Fruit fly (Drosophila melanogaster) whole organism, embryonic: Measurements from ENCODE around the gene Herc4.

ENCODE experiments used
- Awh ChIP-seq: fragments of 200-800 bp; sonication (Bioruptor generic); IDR thresholded peaks from 2 replicates; pipeline ENCODE4, ENCODE4 v1.3.6; 2022; ENCODE audit warnings: missing biosample characterization, missing genetic modification characterization
- Blimp-1 ChIP-seq: fragments of 200-800 bp; sonication (Bioruptor generic); optimal IDR thresholded peaks from 3 replicates; lab custom pipeline; 2018; ENCODE audit warnings: missing biosample characterization, missing genetic modification characterization, mild to moderate bottlenecking, moderate library complexity, missing genetic modification reagents
- CG10209 ChIP-seq: fragments of 200-800 bp; sonication (Bioruptor generic); optimal IDR thresholded peaks from 3 replicates; lab custom pipeline; 2017; ENCODE audit warnings: missing biosample characterization, mild to moderate bottlenecking, missing genetic modification characterization, missing genetic modification reagents
- CG1647 ChIP-seq: fragments of 200-800 bp; sonication (Bioruptor generic); optimal IDR thresholded peaks from 3 replicates; lab custom pipeline; 2016; ENCODE audit warnings: missing biosample characterization, missing genetic modification characterization
- CG17186 ChIP-seq: fragments of 200-800 bp; sonication (Bioruptor generic); optimal IDR thresholded peaks from 3 replicates; lab custom pipeline; 2017; ENCODE audit warnings: missing biosample characterization, missing genetic modification reagents, missing genetic modification characterization
- CG18476 ChIP-seq: fragments of 200-800 bp; sonication (Bioruptor generic); optimal IDR thresholded peaks from 2 replicates; lab custom pipeline; 2016; ENCODE audit warnings: missing biosample characterization, mild to moderate bottlenecking, missing genetic modification characterization
- CG18599 ChIP-seq: fragments of 200-800 bp; sonication (Bioruptor generic); optimal IDR thresholded peaks from 3 replicates; lab custom pipeline; 2017; ENCODE audit warnings: missing biosample characterization, missing genetic modification characterization, mild to moderate bottlenecking, moderate library complexity, missing genetic modification reagents
- CG2120 ChIP-seq: fragments of 200-800 bp; sonication (Bioruptor generic); optimal IDR thresholded peaks from 3 replicates; lab custom pipeline; 2016; ENCODE audit warnings: missing biosample characterization, missing genetic modification characterization
- CG30431 ChIP-seq: fragments of 200-800 bp; sonication (Bioruptor generic); optimal IDR thresholded peaks from 2 replicates; lab custom pipeline; 2017; ENCODE audit warnings: missing biosample characterization, missing genetic modification characterization
- CG3163 ChIP-seq: fragments of 200-800 bp; sonication (Bioruptor generic); optimal IDR thresholded peaks from 3 replicates; lab custom pipeline; 2016; ENCODE audit warnings: missing biosample characterization, missing genetic modification characterization
- CG43689 ChIP-seq: fragments of 200-800 bp; sonication (Bioruptor generic); IDR thresholded peaks from 2 replicates; pipeline ENCODE4 v1.3.6; 2022; ENCODE audit warnings: missing biosample characterization, missing genetic modification characterization
- CG4617 ChIP-seq: fragments of 200-800 bp; sonication (Bioruptor generic); optimal IDR thresholded peaks from 3 replicates; lab custom pipeline; 2016; ENCODE audit warnings: missing biosample characterization, missing genetic modification characterization, borderline replicate concordance
- CG4707 ChIP-seq: fragments of 200-800 bp; sonication (Bioruptor generic); optimal IDR thresholded peaks from 2 replicates; lab custom pipeline; 2018; ENCODE audit warnings: missing biosample characterization, mild to moderate bottlenecking, missing genetic modification characterization, moderate library complexity
- CG6654 ChIP-seq: fragments of 200-800 bp; sonication (Bioruptor generic); optimal IDR thresholded peaks from 2 replicates; lab custom pipeline; 2017; ENCODE audit warnings: missing biosample characterization, mild to moderate bottlenecking, missing genetic modification characterization
- CkIIα-i1 ChIP-seq: fragments of 200-800 bp; sonication (Bioruptor generic); IDR thresholded peaks from 2 replicates; pipeline ENCODE4 v1.3.6; 2022; ENCODE audit warnings: missing biosample characterization, missing genetic modification characterization
- Deaf1 ChIP-seq: fragments of 200-800 bp; optimal IDR thresholded peaks from 3 replicates; lab custom pipeline; 2019; ENCODE audit warnings: missing biosample characterization, mild to moderate bottlenecking, missing genetic modification characterization, moderate library complexity
- H2.0 ChIP-seq: fragments of 200-800 bp; sonication (Bioruptor generic); IDR thresholded peaks from 2 replicates; pipeline ENCODE4 v1.3.6; 2022; ENCODE audit warnings: missing biosample characterization, missing genetic modification characterization
- HLH54F ChIP-seq: fragments of 200-800 bp; sonication (Bioruptor generic); optimal IDR thresholded peaks from 3 replicates; lab custom pipeline; 2016; ENCODE audit warnings: missing biosample characterization, missing genetic modification characterization
- HmgD ChIP-seq: fragments of 200-800 bp; sonication (Bioruptor generic); optimal IDR thresholded peaks from 3 replicates; lab custom pipeline; 2016; ENCODE audit warnings: missing biosample characterization, missing genetic modification characterization
- Hr51 ChIP-seq, 2 experiments: fragments of 200-800 bp; sonication (Bioruptor generic); optimal IDR thresholded peaks; 2 replicates in 1 of 2; 3 replicates in 1 of 2; lab custom pipeline; 2016 to 2018; ENCODE audit warnings: missing biosample characterization in 2 of 2, missing genetic modification characterization in 2 of 2, mild to moderate bottlenecking in 1 of 2, moderate library complexity in 1 of 2
- Myb ChIP-seq: fragments of 200-800 bp; sonication (Bioruptor generic); optimal IDR thresholded peaks from 2 replicates; lab custom pipeline; 2016; ENCODE audit warnings: missing biosample characterization, missing genetic modification characterization
- Oli ChIP-seq: fragments of 200-800 bp; sonication (Bioruptor generic); optimal IDR thresholded peaks from 2 replicates; lab custom pipeline; 2018; ENCODE audit warnings: missing biosample characterization, mild to moderate bottlenecking, missing genetic modification characterization, moderate library complexity
- Pdp1 ChIP-seq, 2 experiments: fragments of 200-800 bp; sonication (Bioruptor generic); optimal IDR thresholded peaks; 3 replicates each; lab custom pipeline; 2016; ENCODE audit warnings: missing biosample characterization in 2 of 2, missing genetic modification characterization in 2 of 2, mild to moderate bottlenecking in 1 of 2, moderate library complexity in 1 of 2
- Ptx1 ChIP-seq: fragments of 200-800 bp; sonication (Bioruptor generic); IDR thresholded peaks from 2 replicates; pipeline ENCODE4 v1.3.6; 2022; ENCODE audit warnings: missing biosample characterization, missing genetic modification characterization
- Sin3A ChIP-seq: fragments of >200 bp; optimal IDR thresholded peaks from 2 replicates; lab custom pipeline; 2018
- Sox100B ChIP-seq: fragments of 200-800 bp; sonication (Bioruptor generic); optimal IDR thresholded peaks from 3 replicates; lab custom pipeline; 2018; ENCODE audit warnings: missing biosample characterization, mild to moderate bottlenecking, missing genetic modification characterization
- Tbp ChIP-seq: fragments of >200 bp; optimal IDR thresholded peaks from 2 replicates; lab custom pipeline; 2018; ENCODE audit warnings: missing biosample characterization, missing genetic modification characterization
- aop ChIP-seq: fragments of 200-800 bp; sonication (Bioruptor generic); IDR thresholded peaks from 2 replicates; pipeline ENCODE4 v1.3.6; 2022; ENCODE audit warnings: missing biosample characterization, missing genetic modification characterization
- ci ChIP-seq: fragments of 200-800 bp; sonication (Bioruptor generic); IDR thresholded peaks from 3 replicates; pipeline ENCODE4 v1.3.6; 2022; ENCODE audit warnings: missing biosample characterization, missing genetic modification characterization
- dati ChIP-seq: fragments of 200-800 bp; sonication (Bioruptor generic); IDR thresholded peaks from 2 replicates; pipeline ENCODE4 v1.3.6; 2022; ENCODE audit warnings: missing biosample characterization, missing genetic modification characterization
- dm ChIP-seq: fragments of 200-800 bp; sonication (Bioruptor generic); optimal IDR thresholded peaks from 3 replicates; lab custom pipeline; 2016; ENCODE audit warnings: missing biosample characterization, missing genetic modification characterization
- ems ChIP-seq: fragments of 200-800 bp; sonication (Bioruptor generic); optimal IDR thresholded peaks from 3 replicates; lab custom pipeline; 2016; ENCODE audit warnings: missing biosample characterization, missing genetic modification characterization
- hkb ChIP-seq, 2 experiments: fragments of 200-800 bp in 1 of 2; fragments of >200 bp in 1 of 2; sonication (Bioruptor generic) in 1 of 2; IDR thresholded peaks in 1 of 2; optimal IDR thresholded peaks in 1 of 2; 2 replicates each; pipeline versions ENCODE4 v1.3.6 to Lab custom; 2017 to 2022; ENCODE audit warnings: missing biosample characterization in 1 of 2, missing genetic modification characterization in 1 of 2
- inv ChIP-seq: fragments of 200-800 bp; sonication (Bioruptor generic); IDR thresholded peaks from 2 replicates; pipeline ENCODE4 v1.3.6; 2022; ENCODE audit warnings: missing biosample characterization, missing genetic modification characterization; ENCODE audit not compliant: partially characterized antibody
- jing ChIP-seq: fragments of 200-800 bp; sonication (Bioruptor generic); optimal IDR thresholded peaks from 2 replicates; lab custom pipeline; 2018; ENCODE audit warnings: missing biosample characterization, mild to moderate bottlenecking, missing genetic modification characterization
- jumu ChIP-seq: fragments of 200-800 bp; sonication (Bioruptor generic); optimal IDR thresholded peaks from 3 replicates; lab custom pipeline; 2016; ENCODE audit warnings: missing biosample characterization, missing genetic modification characterization
- kah ChIP-seq: fragments of 200-800 bp; sonication (Bioruptor generic); optimal IDR thresholded peaks from 2 replicates; lab custom pipeline; 2018; ENCODE audit warnings: missing biosample characterization, mild to moderate bottlenecking, missing genetic modification characterization
- lola ChIP-seq, 3 experiments: fragments of >200 bp in 2 of 3; fragments of 200-800 bp in 1 of 3; sonication (Bioruptor generic) in 1 of 3; optimal IDR thresholded peaks; 2 replicates each; lab custom pipeline; 2017 to 2019; ENCODE audit warnings: missing biosample characterization in 3 of 3, missing genetic modification characterization in 3 of 3, mild to moderate bottlenecking in 1 of 3, moderate library complexity in 1 of 3
- oc ChIP-seq: fragments of 200-800 bp; sonication (Bioruptor generic); optimal IDR thresholded peaks from 2 replicates; lab custom pipeline; 2018; ENCODE audit warnings: missing biosample characterization, mild to moderate bottlenecking, missing genetic modification characterization, moderate library complexity
- odd ChIP-seq: fragments of 200-800 bp; sonication (Bioruptor generic); optimal IDR thresholded peaks from 2 replicates; lab custom pipeline; 2017; ENCODE audit warnings: missing biosample characterization, mild to moderate bottlenecking, missing genetic modification characterization
- pan ChIP-seq, 4 experiments: fragments of >200 bp in 3 of 4; fragments of 200-800 bp in 1 of 4; sonication (Bioruptor generic) in 1 of 4; optimal IDR thresholded peaks in 3 of 4; IDR thresholded peaks in 1 of 4; 2 replicates each; pipeline versions ENCODE4 v1.3.6 to Lab custom; 2017 to 2022; ENCODE audit warnings: missing biosample characterization in 2 of 4, missing genetic modification characterization in 2 of 4, mixed read lengths in 1 of 4
- pb ChIP-seq: fragments of 200-800 bp; sonication (Bioruptor generic); optimal IDR thresholded peaks from 3 replicates; lab custom pipeline; 2016; ENCODE audit warnings: missing biosample characterization, missing genetic modification characterization
- ro ChIP-seq: fragments of 200-800 bp; sonication (Bioruptor generic); IDR thresholded peaks from 2 replicates; pipeline ENCODE4 v1.3.6; 2022; ENCODE audit warnings: missing biosample characterization, missing genetic modification characterization
- sens ChIP-seq: fragments of 200-800 bp; sonication (Bioruptor generic); peaks from one replicate; lab custom pipeline; 2016; ENCODE audit warnings: missing biosample characterization, missing genetic modification characterization
- tgo ChIP-seq: fragments of 200-800 bp; sonication (Bioruptor generic); IDR thresholded peaks from 3 replicates; pipeline ENCODE4 v1.3.6; 2022; ENCODE audit warnings: missing biosample characterization, missing genetic modification characterization
- tx ChIP-seq: fragments of 200-800 bp; sonication (Bioruptor generic); optimal IDR thresholded peaks from 2 replicates; lab custom pipeline; 2016; ENCODE audit warnings: missing biosample characterization, missing genetic modification characterization
- zf30C ChIP-seq: fragments of 200-800 bp; sonication (Bioruptor generic); optimal IDR thresholded peaks from 3 replicates; lab custom pipeline; 2018; ENCODE audit warnings: missing biosample characterization, mild to moderate bottlenecking, missing genetic modification characterization
- zfh2 ChIP-seq: fragments of 200-800 bp; sonication (Bioruptor generic); optimal IDR thresholded peaks from 2 replicates; lab custom pipeline; 2016; ENCODE audit warnings: missing biosample characterization, missing genetic modification characterization

Herc4 gene

dm6 chr3L:1319097-1319725 lies 5.7 kb downstream of the Herc4 start (continued):
- peak; percentile 79 for TF ChIP-seq Ptx1
- TF ChIP-seq CkIIα-i1 (GFP tag; lab: Robert Waterston, UW), result no peak
- TF ChIP-seq dm (GFP tag; lab: Kevin White, UChicago), result peak; percentile 25
- TF ChIP-seq CG18476, result peak; percentile 65
- TF ChIP-seq tgo (GFP tag; lab: Robert Waterston, UW), result peak; percentile 79
- TF ChIP-seq sens (GFP tag; lab: Kevin White, UChicago), result peak; percentile 98
- TF ChIP-seq Oli (tag; lab: Kevin White, UChicago), result peak; percentile 81
- peak; percentile 62 for TF ChIP-seq HLH54F (GFP tag; lab: Kevin White, UChicago)
- peak; percentile 28 for TF ChIP-seq Deaf1 (tag; lab: Kevin White, UChicago)
- peak; percentile 27 for TF ChIP-seq CG3163 (GFP tag; lab: Kevin White, UChicago)
- peak; percentile 30; the same call in 1 of the 2 replicates for TF ChIP-seq CG43689 (GFP tag; lab: Robert Waterston, UW)
- TF ChIP-seq CG2120, result peak; percentile 16
- TF ChIP-seq ro (GFP tag; lab: Robert Waterston, UW), result peak; percentile 45; the same call in 1 of the 2 replicates
- TF ChIP-seq lola (GFP tag; optimal IDR thresholded peaks at IDR 0.05; lab: Kevin White, UChicago), result peak in 1 of 3 experiments; percentile 69
- no peak for TF ChIP-seq Tbp (GFP tag; lab: Kevin White, UChicago)
- TF ChIP-seq ems (GFP tag; lab: Kevin White, UChicago), result peak; percentile 77
- TF ChIP-seq Sox100B, result peak; percentile 75
- no peak for TF ChIP-seq inv (GFP tag; lab: Robert Waterston, UW)
- TF ChIP-seq H2.0 (GFP tag; lab: Robert Waterston, UW), result peak; percentile 76
- peak; percentile 39 for TF ChIP-seq CG17186
- no peak for TF ChIP-seq Sin3A (lab: Kevin White, UChicago)
- TF ChIP-seq CG18599, result peak; percentile 69
- TF ChIP-seq CG6654 (GFP tag; lab: Kevin White, UChicago), result peak; percentile 51
- peak; percentile 62; the same call in 1 of the 2 replicates for TF ChIP-seq aop (GFP tag; lab: Robert Waterston, UW)
- peak; percentile 85 for TF ChIP-seq oc (tag; lab: Kevin White, UChicago)
- no peak for TF ChIP-seq CG1647
- peak; percentile 95 for TF ChIP-seq ci (GFP tag; lab: Robert Waterston, UW)
- peak; percentile 22 for TF ChIP-seq Myb (GFP tag; lab: Kevin White, UChicago)
- TF ChIP-seq dati, result 0 out of 2 replicates have a peak, but pooled peaks have one; percentile 27
- TF ChIP-seq hkb (optimal IDR thresholded peaks at IDR 0.05; lab: Kevin White, UChicago), result no peak
- TF ChIP-seq hkb (GFP tag; IDR thresholded peaks at IDR 0.05; lab: Robert Waterston, UW), result peak; percentile 90
- peak; percentile 58 for TF ChIP-seq CG4617 (GFP tag; lab: Kevin White, UChicago)
- peak; percentile 82 for TF ChIP-seq Awh (GFP tag; lab: Robert Waterston, UW)
- TF ChIP-seq CG10209 (GFP tag; lab: Kevin White, UChicago), result peak; percentile 70
- peak; percentile 85 for TF ChIP-seq Blimp-1
- no peak for TF ChIP-seq pan (optimal IDR thresholded peaks at IDR 0.05; lab: Kevin White, UChicago)
- TF ChIP-seq pan (GFP tag; optimal IDR thresholded peaks at IDR 0.05 in 1 of 2, IDR thresholded peaks at IDR 0.05 in 1 of 2), result peak in 1 of 2 experiments; percentile 82
- peak; percentile 54 for TF ChIP-seq pb (GFP tag; lab: Kevin White, UChicago)
- peak; percentile 64 for TF ChIP-seq kah (GFP tag; lab: Kevin White, UChicago)
- TF ChIP-seq Hr51 (GFP tag; optimal IDR thresholded peaks at IDR 0.05; lab: Kevin White, UChicago), result peak; percentile 53 to 84
- TF ChIP-seq jumu (GFP tag; lab: Kevin White, UChicago), result peak; percentile 68
- TF ChIP-seq Pdp1 (GFP tag; optimal IDR thresholded peaks at IDR 0.05; lab: Kevin White, UChicago), result peak; percentile 24 to 72
- TF ChIP-seq zfh2, result peak; percentile 1
- peak; percentile 72 for TF ChIP-seq odd (GFP tag; lab: Kevin White, UChicago)
- peak; percentile 12 for TF ChIP-seq zf30C (GFP tag; lab: Kevin White, UChicago)
- TF ChIP-seq HmgD, result no peak
- TF ChIP-seq jing (GFP tag; lab: Kevin White, UChicago), result peak; percentile 78
- peak; percentile 76 for TF ChIP-seq CG4707 (GFP tag; lab: Kevin White, UChicago)
- peak; percentile 42 for TF ChIP-seq tx (GFP tag; lab: Kevin White, UChicago)
- peak; percentile 42 for TF ChIP-seq CG30431 (GFP tag; lab: Kevin White, UChicago)
